Fruit fly (Drosophila melanogaster): ENCODE measurements around the gene CG33322.

The CG33322 gene

DNA sequence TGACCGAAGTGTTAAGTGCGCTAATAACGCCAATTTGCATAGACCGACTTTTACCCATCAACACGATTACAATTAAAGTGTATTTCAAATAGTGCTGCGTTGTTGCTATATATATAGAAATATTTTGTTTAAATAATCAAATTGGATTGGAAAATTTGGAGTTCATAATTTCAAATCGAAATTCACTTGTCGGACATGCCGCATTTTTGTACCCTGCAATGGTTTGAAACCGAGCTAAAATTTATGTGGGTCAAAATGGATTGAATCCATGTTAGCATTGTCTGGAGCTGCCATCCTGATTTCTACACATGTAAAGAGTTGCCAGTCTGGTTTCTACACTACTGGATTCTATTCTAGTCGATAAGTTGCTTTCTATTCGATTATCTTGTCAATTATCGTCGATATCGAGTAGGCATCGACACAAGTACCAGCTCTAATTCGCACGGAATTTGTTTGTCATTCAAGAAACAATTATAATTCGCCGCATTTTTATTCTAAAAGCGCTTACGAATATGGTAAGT lies 28.7 kb downstream of the CG33322 start, which contains the start of gene Pomp (continued):
- TF ChIP-seq ATbp (GFP tag; optimal IDR thresholded peaks at IDR 0.05) (peak; percentile 84), Oli (tag; optimal IDR thresholded peaks at IDR 0.05) (peak; percentile 83), sug (tag; optimal IDR thresholded peaks at IDR 0.05) (peak; percentile 44), CG7745 (tag; optimal IDR thresholded peaks at IDR 0.05) (no peak), cas (GFP tag; IDR thresholded peaks at IDR 0.05) (0 out of 2 replicates have a peak, but pooled peaks have one; percentile 52), Spps (tag; optimal IDR thresholded peaks at IDR 0.05) (peak; percentile 73), Mes4 (GFP tag; optimal IDR thresholded peaks at IDR 0.05) (peak; percentile 29), jumu (GFP tag; optimal IDR thresholded peaks at IDR 0.05) (peak; percentile 34), CG6254 (GFP tag; optimal IDR thresholded peaks at IDR 0.05) (peak; percentile 68), pan (optimal IDR thresholded peaks at IDR 0.05) (peak in 1 of 2 experiments; percentile 5), pan (GFP tag; optimal IDR thresholded peaks at IDR 0.05 in 1 of 2, IDR thresholded peaks at IDR 0.05 in 1 of 2) (peak in 1 of 2 experiments; percentile 91), D19A (tag; optimal IDR thresholded peaks at IDR 0.05) (peak; percentile 89), CG6689 (GFP tag; IDR thresholded peaks at IDR 0.05) (peak; percentile 88), Kr (GFP tag; optimal IDR thresholded peaks at IDR 0.05) (no peak), nmo (GFP tag; optimal IDR thresholded peaks at IDR 0.05) (peak; percentile 89), sima (GFP tag; optimal IDR thresholded peaks at IDR 0.05) (no peak), grn (GFP tag; optimal IDR thresholded peaks at IDR 0.05) (peak; percentile 30), Hr51 (GFP tag; optimal IDR thresholded peaks at IDR 0.05) (peak; percentile 64 to 87), bab2 (GFP tag; optimal IDR thresholded peaks at IDR 0.05) (peak; percentile 64), CG13894 (tag; optimal IDR thresholded peaks at IDR 0.05) (peak; percentile 81), Hmr (GFP tag; optimal IDR thresholded peaks at IDR 0.05) (peak; percentile 89), abd-A (tag; optimal IDR thresholded peaks at IDR 0.05) (no peak), toy (GFP tag; IDR thresholded peaks at IDR 0.05) (peak; percentile 57; the same call in 1 of the 2 replicates), Fer3 (tag; optimal IDR thresholded peaks at IDR 0.05) (peak; percentile 89), CG9817 (tag; optimal IDR thresholded peaks at IDR 0.05) (peak; percentile 56), Antp (GFP tag; optimal IDR thresholded peaks at IDR 0.05) (peak; percentile 63), CkIIα-i1 (GFP tag; IDR thresholded peaks at IDR 0.05) (0 out of 2 replicates have a peak, but pooled peaks have one; percentile 41), yki (optimal IDR thresholded peaks at IDR 0.05) (no peak), Sry-δ (GFP tag; optimal IDR thresholded peaks at IDR 0.05) (peak; percentile 93), Dp (GFP tag; optimal IDR thresholded peaks at IDR 0.05) (peak; percentile 48), Hand (GFP tag; optimal IDR thresholded peaks at IDR 0.05) (peak; percentile 23), CG12659 (GFP tag; optimal IDR thresholded peaks at IDR 0.05) (peak; percentile 86), jing (GFP tag; optimal IDR thresholded peaks at IDR 0.05) (no peak), CG10274 (GFP tag; optimal IDR thresholded peaks at IDR 0.05) (peak; percentile 97), Hr78 (GFP tag; optimal IDR thresholded peaks at IDR 0.05) (peak in 1 of 2 experiments; percentile 72), Dip3 (GFP tag; optimal IDR thresholded peaks at IDR 0.05) (peak; percentile 62), CG15601 (tag; optimal IDR thresholded peaks at IDR 0.05) (peak; percentile 74), esg (GFP tag; conservative IDR thresholded peaks at IDR 0.05) (peak; percentile 88), sc (optimal IDR thresholded peaks at IDR 0.05) (no peak), sc (GFP tag; optimal IDR thresholded peaks at IDR 0.05) (peak; percentile 35), CG4617 (GFP tag; optimal IDR thresholded peaks at IDR 0.05; ENCODE audit: borderline replicate concordance) (peak; percentile 60), Doc3 (GFP tag; IDR thresholded peaks at IDR 0.05; ENCODE audit: partially characterized antibody) (no peak), ken (GFP tag; IDR thresholded peaks at IDR 0.05) (peak; percentile 85), CG7987 (GFP tag; optimal IDR thresholded peaks at IDR 0.05) (peak; percentile 80), tx (GFP tag; optimal IDR thresholded peaks at IDR 0.05) (peak; percentile 44), CG7372 (GFP tag; IDR thresholded peaks at IDR 0.05) (peak; percentile 84), CG16779 (GFP tag; IDR thresholded peaks at IDR 0.05) (peak; percentile 72), mam (GFP tag; optimal IDR thresholded peaks at IDR 0.05) (peak; percentile 76), dm (GFP tag; optimal IDR thresholded peaks at IDR 0.05) (no peak), ci (GFP tag; IDR thresholded peaks at IDR 0.05) (peak; percentile 93)

Measured in whole organism, embryonic.